Worm (Caenorhabditis elegans): ENCODE data around the gene exc-5.

DNA sequence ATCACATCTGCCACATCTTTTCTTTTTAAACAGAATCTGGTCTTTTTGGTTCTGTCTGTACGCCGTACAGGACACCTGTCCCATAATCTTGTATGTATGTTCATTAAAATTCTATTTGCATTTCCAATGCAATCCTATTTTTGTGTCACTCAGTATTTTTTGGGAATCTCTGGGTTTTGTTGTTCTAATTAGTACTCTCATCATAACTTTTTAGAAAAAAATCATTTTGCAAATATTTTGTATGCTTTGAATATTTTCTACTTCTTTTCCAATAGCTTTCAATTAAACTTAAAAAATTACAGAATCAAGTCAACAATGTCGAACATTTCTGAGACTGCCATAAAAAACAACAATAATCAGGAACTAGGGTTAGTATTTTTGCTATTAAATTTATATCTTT, 6.6 kb upstream of the exc-5 start, which contains the start of gene T28C6.3:
- no peak for TF ChIP-seq pag-3 (tag; optimal IDR thresholded peaks at IDR 0.05; ENCODE audit: borderline replicate concordance)
- no peak for TF ChIP-seq F13H6.1 (tag; optimal IDR thresholded peaks at IDR 0.05)
- TF ChIP-seq syd-9 (tag; optimal IDR thresholded peaks at IDR 0.05), result no peak
- no peak for TF ChIP-seq T23F11.4 (GFP tag; optimal IDR thresholded peaks at IDR 0.05)

All from whole organism, late embryonic.